Fruit fly (Drosophila melanogaster) whole organism, embryonic: ENCODE data around the gene CG18135.
A peak's percentile ranks its signal among the peaks of the same experiment; 100 is the strongest.

ENCODE experiments used
- Abd-B ChIP-seq: fragments of 200-800 bp; sonication (Bioruptor generic); optimal IDR thresholded peaks from 2 replicates; lab custom pipeline; 2018; ENCODE audit warnings: missing biosample characterization, mild to moderate bottlenecking, missing genetic modification characterization, moderate library complexity
- CG10209 ChIP-seq: fragments of 200-800 bp; sonication (Bioruptor generic); optimal IDR thresholded peaks from 3 replicates; lab custom pipeline; 2017; ENCODE audit warnings: missing biosample characterization, mild to moderate bottlenecking, missing genetic modification characterization, missing genetic modification reagents
- CG10565 ChIP-seq: fragments of 200-800 bp; sonication (Bioruptor generic); optimal IDR thresholded peaks from 3 replicates; lab custom pipeline; 2016; ENCODE audit warnings: missing biosample characterization, mild to moderate bottlenecking, missing genetic modification characterization
- CG11247 ChIP-seq: fragments of 200-800 bp; sonication (Bioruptor generic); IDR thresholded peaks from 2 replicates; pipeline ENCODE4 v1.3.6; 2022; ENCODE audit warnings: missing biosample characterization, missing genetic modification characterization
- CG11398 ChIP-seq: fragments of 200-800 bp; sonication (Bioruptor generic); optimal IDR thresholded peaks from 2 replicates; lab custom pipeline; 2016; ENCODE audit warnings: missing biosample characterization, missing genetic modification characterization
- CG11696 ChIP-seq: fragments of 200-800 bp; sonication (Bioruptor generic); IDR thresholded peaks from 2 replicates; pipeline ENCODE4 v1.3.6; 2022; ENCODE audit warnings: missing biosample characterization, missing genetic modification characterization
- CG14014 ChIP-seq: fragments of 200-800 bp; sonication (Bioruptor generic); IDR thresholded peaks from 2 replicates; pipeline ENCODE4 v1.3.6; 2022; ENCODE audit warnings: missing biosample characterization, missing genetic modification characterization
- CG15269 ChIP-seq: fragments of 200-800 bp; sonication (Bioruptor generic); optimal IDR thresholded peaks from 2 replicates; lab custom pipeline; 2018; ENCODE audit warnings: missing biosample characterization, mild to moderate bottlenecking, missing genetic modification characterization, moderate library complexity
- CG15696 ChIP-seq: fragments of 200-800 bp; sonication (Bioruptor generic); optimal IDR thresholded peaks from 2 replicates; lab custom pipeline; 2019; ENCODE audit warnings: missing biosample characterization, mild to moderate bottlenecking, missing genetic modification characterization, moderate library complexity
- CG4360 ChIP-seq: fragments of 200-800 bp; sonication (Bioruptor generic); IDR thresholded peaks from 2 replicates; pipeline ENCODE4 v1.3.6; 2022; ENCODE audit warnings: missing biosample characterization, missing genetic modification characterization
- CG43689 ChIP-seq: fragments of 200-800 bp; sonication (Bioruptor generic); IDR thresholded peaks from 2 replicates; pipeline ENCODE4 v1.3.6; 2022; ENCODE audit warnings: missing biosample characterization, missing genetic modification characterization
- CG5953 ChIP-seq: fragments of 200-800 bp; sonication (Bioruptor generic); IDR thresholded peaks from 2 replicates; pipeline ENCODE4 v1.3.6; 2022; ENCODE audit warnings: missing biosample characterization, missing genetic modification characterization
- CG6854 ChIP-seq: fragments of 200-800 bp; sonication (Bioruptor generic); optimal IDR thresholded peaks from 3 replicates; lab custom pipeline; 2017; ENCODE audit warnings: missing biosample characterization, mild to moderate bottlenecking, missing genetic modification characterization
- CG7556 ChIP-seq: fragments of 200-800 bp; sonication (Bioruptor generic); optimal IDR thresholded peaks from 2 replicates; lab custom pipeline; 2017; ENCODE audit warnings: missing biosample characterization, mild to moderate bottlenecking, missing genetic modification characterization
- CG8089 ChIP-seq: fragments of 200-800 bp; sonication (Bioruptor generic); optimal IDR thresholded peaks from 3 replicates; lab custom pipeline; 2016; ENCODE audit warnings: missing biosample characterization, missing genetic modification characterization
- CG9215 ChIP-seq: fragments of 200-800 bp; sonication (Bioruptor generic); IDR thresholded peaks from 2 replicates; pipeline ENCODE4 v1.3.6; 2022; ENCODE audit warnings: missing biosample characterization, missing genetic modification characterization
- CG9817 ChIP-seq: fragments of 200-800 bp; sonication (Bioruptor generic); optimal IDR thresholded peaks from 2 replicates; lab custom pipeline; 2018; ENCODE audit warnings: missing biosample characterization, mild to moderate bottlenecking, missing genetic modification characterization, moderate library complexity
- CoRest ChIP-seq: fragments of 200-800 bp; sonication (Bioruptor generic); optimal IDR thresholded peaks from 3 replicates; lab custom pipeline; 2018; ENCODE audit warnings: missing biosample characterization, mild to moderate bottlenecking, missing genetic modification characterization, moderate library complexity
- D19A ChIP-seq: fragments of 200-800 bp; optimal IDR thresholded peaks from 3 replicates; lab custom pipeline; 2019; ENCODE audit warnings: missing biosample characterization, mild to moderate bottlenecking, missing genetic modification characterization, moderate library complexity
- Dip2 ChIP-seq: fragments of 200-800 bp; sonication (Bioruptor generic); IDR thresholded peaks from 2 replicates; pipeline ENCODE4 v1.3.6; 2022; ENCODE audit warnings: missing biosample characterization, missing genetic modification characterization
- Dip3 ChIP-seq: fragments of 200-800 bp; sonication (Bioruptor generic); optimal IDR thresholded peaks from 3 replicates; lab custom pipeline; 2016; ENCODE audit warnings: missing biosample characterization, missing genetic modification characterization
- Dp ChIP-seq: fragments of 200-800 bp; sonication (Bioruptor generic); optimal IDR thresholded peaks from 2 replicates; lab custom pipeline; 2018; ENCODE audit warnings: missing biosample characterization, mild to moderate bottlenecking, missing genetic modification characterization, moderate library complexity
- GATAe ChIP-seq: fragments of 200-800 bp; sonication (Bioruptor generic); conservative IDR thresholded peaks from 2 replicates; pipeline ENCODE4 v1.3.6; 2022; ENCODE audit warnings: missing biosample characterization, missing genetic modification characterization
- Gug ChIP-seq: fragments of 200-800 bp; sonication (Bioruptor generic); IDR thresholded peaks from 4 replicates; pipeline ENCODE4 v1.3.6; 2022; ENCODE audit warnings: missing biosample characterization, missing genetic modification characterization
- HLH54F ChIP-seq: fragments of 200-800 bp; sonication (Bioruptor generic); optimal IDR thresholded peaks from 3 replicates; lab custom pipeline; 2016; ENCODE audit warnings: missing biosample characterization, missing genetic modification characterization
- Hand ChIP-seq: fragments of 200-800 bp; sonication (Bioruptor generic); optimal IDR thresholded peaks from 2 replicates; lab custom pipeline; 2017; ENCODE audit warnings: mild to moderate bottlenecking, missing biosample characterization, missing genetic modification reagents, missing genetic modification characterization
- HmgZ ChIP-seq: fragments of 200-800 bp; sonication (Bioruptor generic); optimal IDR thresholded peaks from 2 replicates; lab custom pipeline; 2018; ENCODE audit warnings: missing biosample characterization, mild to moderate bottlenecking, missing genetic modification characterization
- Lim3 ChIP-seq: fragments of 200-800 bp; sonication (Bioruptor generic); IDR thresholded peaks from 2 replicates; pipeline ENCODE4 v1.3.6; 2022; ENCODE audit warnings: missing biosample characterization, missing genetic modification characterization
- Mad ChIP-seq: fragments of 200-800 bp; sonication (Bioruptor generic); optimal IDR thresholded peaks from 2 replicates; lab custom pipeline; 2016; ENCODE audit warnings: missing biosample characterization, missing genetic modification characterization
- Ravus ChIP-seq: fragments of 200-800 bp; sonication (Bioruptor generic); IDR thresholded peaks from 2 replicates; pipeline ENCODE4 v1.3.6; 2022; ENCODE audit warnings: missing biosample characterization, missing genetic modification characterization
- Sox100B ChIP-seq: fragments of 200-800 bp; sonication (Bioruptor generic); optimal IDR thresholded peaks from 3 replicates; lab custom pipeline; 2018; ENCODE audit warnings: missing biosample characterization, mild to moderate bottlenecking, missing genetic modification characterization
- Stat92E ChIP-seq, 3 experiments: fragments of >200 bp in 2 of 3; fragments of 200-800 bp in 1 of 3; sonication (Bioruptor generic) in 1 of 3; optimal IDR thresholded peaks; 2 replicates each; lab custom pipeline; 2017 to 2019; ENCODE audit warnings: missing biosample characterization in 3 of 3, missing genetic modification characterization in 3 of 3, mild to moderate bottlenecking in 1 of 3, moderate library complexity in 1 of 3
- Vsx1 ChIP-seq: fragments of 200-800 bp; sonication (Bioruptor generic); optimal IDR thresholded peaks from 2 replicates; lab custom pipeline; 2017; ENCODE audit warnings: missing biosample characterization, mild to moderate bottlenecking, missing genetic modification characterization, missing genetic modification reagents
- Xbp1 ChIP-seq: fragments of 200-800 bp; sonication (Bioruptor generic); optimal IDR thresholded peaks from 3 replicates; lab custom pipeline; 2016; ENCODE audit warnings: missing biosample characterization, mild to moderate bottlenecking, missing genetic modification characterization
- ab ChIP-seq: fragments of 200-800 bp; sonication (Bioruptor generic); optimal IDR thresholded peaks from 2 replicates; lab custom pipeline; 2016; ENCODE audit warnings: missing biosample characterization, missing genetic modification characterization
- dimm ChIP-seq: fragments of 200-800 bp; sonication (Bioruptor generic); IDR thresholded peaks from 2 replicates; pipeline ENCODE4 v1.3.6; 2022; ENCODE audit warnings: missing biosample characterization, missing genetic modification characterization
- dmrt11E ChIP-seq: fragments of 200-800 bp; sonication (Bioruptor generic); optimal IDR thresholded peaks from 3 replicates; lab custom pipeline; 2018; ENCODE audit warnings: missing biosample characterization, mild to moderate bottlenecking, missing genetic modification characterization, moderate library complexity
- esg ChIP-seq: fragments of 200-800 bp; sonication (Bioruptor generic); conservative IDR thresholded peaks from 2 replicates; pipeline ENCODE4 v1.3.6; 2022; ENCODE audit warnings: missing biosample characterization, missing genetic modification characterization
- ftz-f1 ChIP-seq: fragments of 200-800 bp; sonication (Bioruptor generic); optimal IDR thresholded peaks from 2 replicates; lab custom pipeline; 2016; ENCODE audit warnings: missing biosample characterization, missing genetic modification characterization
- gfzf ChIP-seq: fragments of 200-800 bp; sonication (Bioruptor generic); optimal IDR thresholded peaks from 2 replicates; lab custom pipeline; 2016; ENCODE audit warnings: missing biosample characterization, mild to moderate bottlenecking, missing genetic modification characterization, moderate library complexity
- nau ChIP-seq: fragments of 200-800 bp; sonication (Bioruptor generic); optimal IDR thresholded peaks from 3 replicates; lab custom pipeline; 2017; ENCODE audit warnings: missing biosample characterization, mild to moderate bottlenecking, missing genetic modification characterization, missing genetic modification reagents
- onecut ChIP-seq: fragments of 200-800 bp; sonication (Bioruptor generic); IDR thresholded peaks from 2 replicates; pipeline ENCODE4 v1.3.6; 2022; ENCODE audit warnings: missing biosample characterization, missing genetic modification characterization
- otp ChIP-seq: fragments of 200-800 bp; sonication (Bioruptor generic); IDR thresholded peaks from 3 replicates; pipeline ENCODE4, ENCODE4 v1.3.6; 2022; ENCODE audit warnings: missing biosample characterization, missing genetic modification characterization
- pb ChIP-seq: fragments of 200-800 bp; sonication (Bioruptor generic); optimal IDR thresholded peaks from 3 replicates; lab custom pipeline; 2016; ENCODE audit warnings: missing biosample characterization, missing genetic modification characterization
- ranshi ChIP-seq: fragments of 200-800 bp; sonication (Bioruptor generic); IDR thresholded peaks from 2 replicates; pipeline ENCODE4 v1.3.6; 2022; ENCODE audit warnings: missing biosample characterization, missing genetic modification characterization
- row ChIP-seq: fragments of 200-800 bp; sonication (Bioruptor generic); IDR thresholded peaks from 3 replicates; pipeline ENCODE4 v1.3.6; 2022; ENCODE audit warnings: missing biosample characterization, missing genetic modification characterization
- scrt ChIP-seq: fragments of 200-800 bp; sonication (Bioruptor generic); optimal IDR thresholded peaks from 2 replicates; lab custom pipeline; 2018; ENCODE audit warnings: missing biosample characterization, mild to moderate bottlenecking, missing genetic modification characterization, moderate library complexity
- sim ChIP-seq: fragments of 200-800 bp; sonication (Bioruptor generic); IDR thresholded peaks from 2 replicates; pipeline ENCODE4 v1.3.6; 2022; ENCODE audit warnings: missing biosample characterization, missing genetic modification characterization
- ssp ChIP-seq: fragments of 200-800 bp; sonication (Bioruptor generic); IDR thresholded peaks from 2 replicates; pipeline ENCODE4 v1.3.6; 2022; ENCODE audit warnings: missing biosample characterization, missing genetic modification characterization
- vfl ChIP-seq: fragments of 200-800 bp; sonication (Bioruptor generic); optimal IDR thresholded peaks from 2 replicates; lab custom pipeline; 2016; ENCODE audit warnings: missing biosample characterization, missing genetic modification characterization
- zfh2 ChIP-seq: fragments of 200-800 bp; sonication (Bioruptor generic); optimal IDR thresholded peaks from 2 replicates; lab custom pipeline; 2016; ENCODE audit warnings: missing biosample characterization, missing genetic modification characterization

CG18135 gene

DNA sequence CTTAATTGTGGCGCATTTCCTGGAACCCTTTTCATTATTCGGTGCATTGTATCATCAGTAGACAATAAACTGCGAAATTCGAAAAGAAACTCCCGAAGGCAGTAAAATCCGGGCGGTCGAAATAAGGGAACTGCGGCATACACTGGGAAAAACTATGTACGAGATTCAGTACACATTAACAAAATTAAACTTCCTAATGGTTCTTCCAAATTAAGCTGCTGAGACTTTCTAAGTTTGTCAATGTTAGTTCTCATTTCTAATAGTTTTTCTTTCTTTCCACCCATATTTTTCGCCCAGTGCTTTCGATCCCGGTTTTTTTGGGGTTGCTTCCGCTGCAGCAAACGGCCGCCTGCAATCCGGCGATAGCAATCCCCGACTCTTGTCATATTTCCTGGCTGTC lies 26.7 kb upstream of the CG18135 start (continued):
- TF ChIP-seq D19A (peak; percentile 81), ssp (GFP tag; lab: Robert Waterston, UW) (peak; percentile 58), GATAe (GFP tag; lab: Robert Waterston, UW) (no peak), zfh2 (GFP tag; lab: Kevin White, UChicago) (no peak), Dip3 (GFP tag; lab: Kevin White, UChicago) (peak; percentile 22), CG15696 (tag; lab: Kevin White, UChicago) (peak; percentile 61), CG11247 (peak; percentile 67), gfzf (no peak), CG43689 (no peak), Ravus (GFP tag; lab: Robert Waterston, UW) (peak; percentile 33; the same call in 1 of the 2 replicates), Dip2 (GFP tag; lab: Robert Waterston, UW) (no peak), HmgZ (tag; lab: Kevin White, UChicago) (peak; percentile 51), CG11398 (GFP tag; lab: Kevin White, UChicago) (peak; percentile 80), CG9817 (tag; lab: Kevin White, UChicago) (peak; percentile 13), CG10565 (GFP tag; lab: Kevin White, UChicago) (no peak), Xbp1 (GFP tag; lab: Kevin White, UChicago) (peak; percentile 78), Lim3 (no peak), dmrt11E (tag; lab: Kevin White, UChicago) (peak; percentile 90), otp (GFP tag; lab: Robert Waterston, UW) (peak; percentile 87), CG7556 (GFP tag; lab: Kevin White, UChicago) (peak; percentile 71), Mad (GFP tag; lab: Kevin White, UChicago) (peak; percentile 72), Dp (GFP tag; lab: Kevin White, UChicago) (no peak), Sox100B (peak; percentile 62), ab (peak; percentile 19), vfl (GFP tag; lab: Kevin White, UChicago) (no peak), esg (GFP tag; lab: Robert Waterston, UW) (peak; percentile 75), scrt (GFP tag; lab: Kevin White, UChicago) (peak; percentile 56), CG8089 (GFP tag; lab: Kevin White, UChicago) (peak; percentile 64), dimm (GFP tag; lab: Robert Waterston, UW) (0 out of 2 replicates have a peak, but pooled peaks have one; percentile 13), CG4360 (GFP tag; lab: Robert Waterston, UW) (peak; percentile 64), onecut (GFP tag; lab: Robert Waterston, UW) (no peak; the same call in none of the 2 replicates), pb (GFP tag; lab: Kevin White, UChicago) (peak; percentile 61), Stat92E (GFP tag; optimal IDR thresholded peaks at IDR 0.05; lab: Kevin White, UChicago) (peak in 1 of 3 experiments; percentile 70), CG11696 (GFP tag; lab: Robert Waterston, UW) (0 out of 2 replicates have a peak, but pooled peaks have one; percentile 31), sim (GFP tag; lab: Robert Waterston, UW) (peak; percentile 80), CoRest (tag; lab: Kevin White, UChicago) (peak; percentile 79), CG5953 (GFP tag; lab: Robert Waterston, UW) (peak; percentile 54; the same call in 1 of the 2 replicates), nau (GFP tag; lab: Kevin White, UChicago) (peak; percentile 38), row (GFP tag; lab: Robert Waterston, UW) (peak; percentile 85), CG10209 (peak; percentile 71), CG9215 (GFP tag; lab: Robert Waterston, UW) (peak; percentile 33; the same call in 1 of the 2 replicates), CG6854 (GFP tag; lab: Kevin White, UChicago) (no peak), ftz-f1 (GFP tag; lab: Kevin White, UChicago) (no peak), Vsx1 (GFP tag; lab: Kevin White, UChicago) (peak; percentile 28), Abd-B (GFP tag; lab: Kevin White, UChicago) (peak; percentile 51), Hand (GFP tag; lab: Kevin White, UChicago) (no peak), CG14014 (GFP tag; lab: Robert Waterston, UW) (0 out of 2 replicates have a peak, but pooled peaks have one; percentile 32), ranshi (GFP tag; lab: Robert Waterston, UW) (peak; percentile 48; the same call in 1 of the 2 replicates), HLH54F (GFP tag; lab: Kevin White, UChicago) (peak; percentile 50), Gug (peak; percentile 72; the same call in 3 of the 4 replicates), CG15269 (tag; lab: Kevin White, UChicago) (peak; percentile 75)
